Worm (Caenorhabditis elegans) whole organism, L4 larva: ENCODE data around the gene ZC449.4.

Experiments used
- D1046.2 ChIP-seq: fragments of 200-800 bp; sonication (Bioruptor generic); IDR thresholded peaks from 2 replicates; pipeline ENCODE4 v1.3.6; 2022; ENCODE audit warnings: missing genetic modification characterization, missing compliant biosample characterization
- F10B5.3 ChIP-seq: sonication (generic microtip); optimal IDR thresholded peaks from 2 replicates; lab custom pipeline; 2016; ENCODE audit warnings: mild to moderate bottlenecking, missing genetic modification characterization, missing compliant biosample characterization
- F26F4.8 ChIP-seq: fragments of 200-800 bp; sonication (Bioruptor generic); conservative IDR thresholded peaks from 2 replicates; pipeline ENCODE4 v1.3.6; 2022; ENCODE audit warnings: missing genetic modification characterization, missing compliant biosample characterization
- F37D6.2 ChIP-seq: sonication (generic microtip); optimal IDR thresholded peaks from 2 replicates; lab custom pipeline; 2016; ENCODE audit warnings: mild to moderate bottlenecking, missing genetic modification characterization, missing compliant biosample characterization
- F44E2.7 ChIP-seq: fragments of 200-800 bp; sonication (Bioruptor generic); IDR thresholded peaks from 2 replicates; pipeline ENCODE4 v2.1.2; 2022; ENCODE audit warnings: missing genetic modification characterization, missing compliant biosample characterization
- R02D3.7 ChIP-seq: fragments of 150-350 bp; sonication (generic microtip); optimal IDR thresholded peaks from 3 replicates; lab custom pipeline; 2014; ENCODE audit warnings: missing biosample characterization, missing genetic modification characterization
- Y105C5A.15 ChIP-seq: fragments of 200-800 bp; sonication (Bioruptor generic); IDR thresholded peaks from 2 replicates; pipeline ENCODE4 v1.3.6; 2022; ENCODE audit warnings: missing genetic modification characterization, missing compliant biosample characterization
- Y48G9A.11 ChIP-seq: fragments of 200-800 bp; sonication (Bioruptor generic); IDR thresholded peaks from 2 replicates; pipeline ENCODE4 v1.3.6; 2022; ENCODE audit warnings: missing genetic modification reagents, missing genetic modification characterization, missing compliant biosample characterization
- ZK337.2 ChIP-seq: fragments of 200-800 bp; sonication (Bioruptor generic); IDR thresholded peaks from 2 replicates; pipeline ENCODE4 v1.3.6; 2022; ENCODE audit warnings: missing genetic modification reagents, missing genetic modification characterization, missing compliant biosample characterization
- aly-2 ChIP-seq: sonication (generic microtip); optimal IDR thresholded peaks from 2 replicates; lab custom pipeline; 2018; ENCODE audit warnings: missing biosample characterization, missing genetic modification characterization
- arid-1 ChIP-seq: fragments of 200-800 bp; sonication (Bioruptor generic); conservative IDR thresholded peaks from 2 replicates; pipeline ENCODE4 v1.3.6; 2022; ENCODE audit warnings: missing genetic modification reagents, missing genetic modification characterization, missing compliant biosample characterization
- ceh-20 ChIP-seq: fragments of 200-800 bp; sonication (Bioruptor generic); IDR thresholded peaks from 2 replicates; pipeline ENCODE4 v1.3.6; 2022; ENCODE audit warnings: missing genetic modification reagents, missing genetic modification characterization, missing compliant biosample characterization
- ceh-62 ChIP-seq: sonication (generic microtip); optimal IDR thresholded peaks from 2 replicates; lab custom pipeline; 2017; ENCODE audit warnings: missing biosample characterization, missing genetic modification characterization
- ces-1 ChIP-seq: fragments of 150-350 bp; sonication (generic microtip); optimal IDR thresholded peaks from 4 replicates; lab custom pipeline; 2014; ENCODE audit warnings: missing biosample characterization, missing genetic modification reagents, missing genetic modification characterization
- cey-2 ChIP-seq: sonication (generic microtip); optimal IDR thresholded peaks from 3 replicates; lab custom pipeline; 2017; ENCODE audit warnings: missing genetic modification characterization, mild to moderate bottlenecking, missing compliant biosample characterization, antibody characterized with exemption, borderline replicate concordance; ENCODE audit not compliant: insufficient read depth
- dmd-6 ChIP-seq: fragments of 200-800 bp; sonication (Bioruptor generic); IDR thresholded peaks from 2 replicates; pipeline ENCODE4 v1.3.6; 2022; ENCODE audit warnings: missing genetic modification reagents, missing genetic modification characterization, missing compliant biosample characterization
- dmd-8 ChIP-seq: fragments of 200-800 bp; sonication (Bioruptor generic); IDR thresholded peaks from 2 replicates; pipeline ENCODE4 v1.3.6; 2022; ENCODE audit warnings: missing genetic modification characterization, missing compliant biosample characterization
- dve-1 ChIP-seq: sonication (generic microtip); optimal IDR thresholded peaks from 2 replicates; lab custom pipeline; 2017; ENCODE audit warnings: antibody characterized with exemption, mild to moderate bottlenecking, missing genetic modification characterization, missing compliant biosample characterization; ENCODE audit not compliant: insufficient read depth
- egl-27 ChIP-seq: sonication (generic microtip); optimal IDR thresholded peaks from 3 replicates; lab custom pipeline; 2017; ENCODE audit warnings: missing biosample characterization, missing genetic modification reagents, missing genetic modification characterization
- hif-1 ChIP-seq, 2 experiments: sonication (generic microtip); optimal IDR thresholded peaks; 2 replicates each; lab custom pipeline; 2016 to 2017; ENCODE audit warnings: missing compliant biosample characterization in 2 of 2, missing genetic modification characterization in 2 of 2, missing genetic modification reagents in 2 of 2, missing genotype in 2 of 2, mild to moderate bottlenecking in 1 of 2
- hlh-11 ChIP-seq: fragments of 200-800 bp; sonication (Bioruptor generic); optimal IDR thresholded peaks from 2 replicates; lab custom pipeline; 2018; ENCODE audit warnings: mild to moderate bottlenecking, missing genetic modification characterization, missing compliant biosample characterization
- jun-1 ChIP-seq: fragments of 150-350 bp; optimal IDR thresholded peaks from 2 replicates; lab custom pipeline; 2014; ENCODE audit warnings: missing biosample characterization, missing genetic modification reagents, missing genetic modification characterization
- lir-3 ChIP-seq: sonication (generic microtip); optimal IDR thresholded peaks from 2 replicates; lab custom pipeline; 2016; ENCODE audit warnings: mild to moderate bottlenecking, missing genetic modification characterization, missing compliant biosample characterization
- lsy-2 ChIP-seq, 2 experiments: fragments of 150-350 bp in 1 of 2; sonication (generic microtip) in 1 of 2; optimal IDR thresholded peaks; 2 replicates each; lab custom pipeline; 2014 to 2017; ENCODE audit warnings: missing biosample characterization in 2 of 2, missing genetic modification characterization in 2 of 2
- mep-1 ChIP-seq: fragments of 150-350 bp; sonication (generic microtip); optimal IDR thresholded peaks from 3 replicates; lab custom pipeline; 2014; ENCODE audit warnings: missing biosample characterization, missing genetic modification characterization
- mxl-3 ChIP-seq: fragments of 200-800 bp; sonication (Bioruptor generic); optimal IDR thresholded peaks from 2 replicates; lab custom pipeline; 2018; ENCODE audit warnings: mild to moderate bottlenecking, missing genetic modification characterization, missing compliant biosample characterization
- nhr-10 ChIP-seq: fragments of 150-350 bp; optimal IDR thresholded peaks from 2 replicates; lab custom pipeline; 2014; ENCODE audit warnings: missing biosample characterization, missing genetic modification characterization
- nhr-11 ChIP-seq: fragments of 150-350 bp; optimal IDR thresholded peaks from 2 replicates; lab custom pipeline; 2014; ENCODE audit warnings: missing biosample characterization, missing genetic modification characterization
- nhr-111 ChIP-seq: fragments of 200-800 bp; sonication (Bioruptor generic); optimal IDR thresholded peaks from 2 replicates; lab custom pipeline; 2018; ENCODE audit warnings: mild to moderate bottlenecking, missing genetic modification characterization, missing compliant biosample characterization
- nhr-237 ChIP-seq: sonication (generic microtip); optimal IDR thresholded peaks from 2 replicates; lab custom pipeline; 2017; ENCODE audit warnings: missing biosample characterization, missing genetic modification characterization
- nhr-25 ChIP-seq: sonication (generic microtip); optimal IDR thresholded peaks from 2 replicates; lab custom pipeline; 2017; ENCODE audit warnings: missing genetic modification characterization, mild to moderate bottlenecking, missing compliant biosample characterization, antibody characterized with exemption, moderate library complexity, borderline replicate concordance; ENCODE audit not compliant: insufficient read depth
- nhr-28 ChIP-seq: fragments of 150-350 bp; optimal IDR thresholded peaks from 2 replicates; lab custom pipeline; 2014; ENCODE audit warnings: missing biosample characterization, missing genetic modification characterization
- nhr-41 ChIP-seq: fragments of 200-800 bp; sonication (Bioruptor generic); IDR thresholded peaks from 2 replicates; pipeline ENCODE4 v1.3.6; 2022; ENCODE audit warnings: missing genetic modification reagents, missing genetic modification characterization, missing compliant biosample characterization
- nhr-48 ChIP-seq: sonication (generic microtip); optimal IDR thresholded peaks from 2 replicates; lab custom pipeline; 2016; ENCODE audit warnings: mild to moderate bottlenecking, missing genetic modification characterization, missing compliant biosample characterization
- nhr-77 ChIP-seq: fragments of 150-350 bp; optimal IDR thresholded peaks from 2 replicates; lab custom pipeline; 2014; ENCODE audit warnings: missing biosample characterization, missing genetic modification characterization
- pha-4 ChIP-seq, 2 experiments: fragments of 150-350 bp in 1 of 2; fragments of 200-800 bp in 1 of 2; sonication (Bioruptor generic) in 1 of 2; IDR thresholded peaks in 1 of 2; optimal IDR thresholded peaks in 1 of 2; 2 replicates each; pipeline versions ENCODE4 v1.3.6 to Lab custom; 2014 to 2022; ENCODE audit warnings: missing genetic modification characterization in 2 of 2, missing genetic modification reagents in 2 of 2, missing biosample characterization in 1 of 2, missing compliant biosample characterization in 1 of 2
- pqm-1 ChIP-seq: sonication (generic microtip); optimal IDR thresholded peaks from 2 replicates; lab custom pipeline; 2017; ENCODE audit warnings: missing biosample characterization, missing genetic modification characterization
- saeg-2 ChIP-seq: fragments of 200-800 bp; sonication (Bioruptor generic); IDR thresholded peaks from 2 replicates; pipeline ENCODE4 v1.3.6; 2022; ENCODE audit warnings: missing genetic modification reagents, missing genetic modification characterization, missing compliant biosample characterization
- sdz-12 ChIP-seq: fragments of 200-800 bp; sonication (Bioruptor generic); optimal IDR thresholded peaks from 2 replicates; lab custom pipeline; 2018; ENCODE audit warnings: mild to moderate bottlenecking, missing genetic modification characterization, missing compliant biosample characterization
- snpc-1.2 ChIP-seq: fragments of 200-800 bp; sonication (Bioruptor generic); IDR thresholded peaks from 2 replicates; pipeline ENCODE4 v1.3.6; 2022; ENCODE audit warnings: missing genetic modification reagents, missing genetic modification characterization, missing compliant biosample characterization
- spr-1 ChIP-seq: sonication (generic microtip); optimal IDR thresholded peaks from 2 replicates; lab custom pipeline; 2016; ENCODE audit warnings: mild to moderate bottlenecking, missing genetic modification characterization, missing compliant biosample characterization
- spr-3 ChIP-seq: fragments of 200-800 bp; sonication (Bioruptor generic); optimal IDR thresholded peaks from 2 replicates; lab custom pipeline; 2018; ENCODE audit warnings: mild to moderate bottlenecking, missing genetic modification characterization, missing compliant biosample characterization
- unc-130 ChIP-seq: sonication (generic microtip); optimal IDR thresholded peaks from 2 replicates; lab custom pipeline; 2016; ENCODE audit warnings: missing genetic modification reagents, missing genetic modification characterization, missing compliant biosample characterization
- unc-39 ChIP-seq: sonication (generic microtip); optimal IDR thresholded peaks from 2 replicates; lab custom pipeline; 2017; ENCODE audit warnings: missing biosample characterization, missing genetic modification characterization
- vab-7 ChIP-seq: fragments of 200-800 bp; sonication (Bioruptor generic); IDR thresholded peaks from 2 replicates; pipeline ENCODE4 v1.3.6; 2022; ENCODE audit warnings: missing genetic modification reagents, missing genetic modification characterization, missing compliant biosample characterization
- zag-1 ChIP-seq: fragments of 150-350 bp; optimal IDR thresholded peaks from 2 replicates; lab custom pipeline; 2014; ENCODE audit warnings: missing biosample characterization, missing genetic modification characterization
- zfp-2 ChIP-seq: sonication (generic microtip); optimal IDR thresholded peaks from 2 replicates; lab custom pipeline; 2016; ENCODE audit warnings: mild to moderate bottlenecking, missing genetic modification characterization, missing compliant biosample characterization
- zip-11 ChIP-seq: fragments of 200-800 bp; sonication (Bioruptor generic); IDR thresholded peaks from 2 replicates; pipeline ENCODE4 v1.3.6; 2022; ENCODE audit warnings: missing genetic modification characterization, missing compliant biosample characterization
- zip-2 ChIP-seq: fragments of 150-350 bp; optimal IDR thresholded peaks from 2 replicates; lab custom pipeline; 2014; ENCODE audit warnings: missing biosample characterization, missing genetic modification characterization
- ztf-7 ChIP-seq: fragments of 150-350 bp; optimal IDR thresholded peaks from 2 replicates; lab custom pipeline; 2014; ENCODE audit warnings: missing biosample characterization, missing genetic modification characterization

ZC449.4 gene

ce11 chrX:5022682-5023081, 11.1 kb downstream of the ZC449.4 start (continued):
- TF ChIP-seq lir-3 (tag; lab: Kevin White, UChicago) (no peak), Y48G9A.11 (GFP tag; lab: Robert Waterston, UW) (no peak; the same call in 1 of the 2 replicates), lsy-2 (tag; optimal IDR thresholded peaks at IDR 0.05; lab: Kevin White, UChicago) (peak in 1 of 2 experiments; percentile 59), aly-2 (no peak), sdz-12 (GFP tag; lab: Kevin White, UChicago) (peak; percentile 55), arid-1 (GFP tag; lab: Robert Waterston, UW) (peak; percentile 89), F26F4.8 (GFP tag; lab: Robert Waterston, UW) (peak; percentile 58; the same call in 1 of the 2 replicates), nhr-25 (tag; lab: Kevin White, UChicago) (no peak), dve-1 (tag; lab: Kevin White, UChicago) (peak; percentile 79), zag-1 (tag; lab: Kevin White, UChicago) (no peak), ceh-20 (GFP tag; lab: Robert Waterston, UW) (peak; percentile 72; the same call in 1 of the 2 replicates), cey-2 (tag; lab: Kevin White, UChicago) (no peak), nhr-48 (tag; lab: Kevin White, UChicago) (peak; percentile 24), F37D6.2 (tag; lab: Kevin White, UChicago) (peak; percentile 35), nhr-237 (tag; lab: Kevin White, UChicago) (no peak), zfp-2 (no peak), unc-130 (GFP tag; lab: Kevin White, UChicago) (no peak), hif-1 (tag; optimal IDR thresholded peaks at IDR 0.05; lab: Kevin White, UChicago) (peak in 1 of 2 experiments; percentile 36), snpc-1.2 (GFP tag; lab: Robert Waterston, UW) (peak; percentile 87), pqm-1 (tag; lab: Kevin White, UChicago) (no peak), nhr-41 (GFP tag; lab: Robert Waterston, UW) (0 out of 2 replicates have a peak, but pooled peaks have one; percentile 51), jun-1 (tag; lab: Kevin White, UChicago) (no peak), D1046.2 (GFP tag; lab: Robert Waterston, UW) (no peak), Y105C5A.15 (GFP tag; lab: Robert Waterston, UW) (0 out of 2 replicates have a peak, but pooled peaks have one; percentile 49), zip-11 (GFP tag; lab: Robert Waterston, UW) (no peak), dmd-8 (GFP tag; lab: Robert Waterston, UW) (peak; percentile 86), ztf-7 (tag; lab: Kevin White, UChicago) (peak; percentile 52), hlh-11 (tag; lab: Kevin White, UChicago) (peak; percentile 55), zip-2 (tag; lab: Kevin White, UChicago) (peak; percentile 67), nhr-10 (tag; lab: Kevin White, UChicago) (no peak), saeg-2 (peak; percentile 68; the same call in 1 of the 2 replicates), nhr-77 (tag; lab: Kevin White, UChicago) (peak; percentile 33), R02D3.7 (tag; lab: Kevin White, UChicago) (no peak), ceh-62 (tag; lab: Kevin White, UChicago) (no peak), ces-1 (GFP tag; lab: Kevin White, UChicago) (no peak), mep-1 (tag; lab: Kevin White, UChicago) (peak; percentile 78), F44E2.7 (GFP tag; lab: Robert Waterston, UW) (no peak; the same call in 1 of the 2 replicates), nhr-11 (tag; lab: Kevin White, UChicago) (peak; percentile 56), vab-7 (GFP tag; lab: Robert Waterston, UW) (peak; percentile 80), nhr-111 (GFP tag; lab: Kevin White, UChicago) (no peak), F10B5.3 (tag; lab: Kevin White, UChicago) (peak; percentile 19), mxl-3 (peak; percentile 54), nhr-28 (no peak), egl-27 (tag; lab: Kevin White, UChicago) (no peak), pha-4 (GFP tag; IDR thresholded peaks at IDR 0.05; lab: Robert Waterston, UW) (peak; percentile 83), pha-4 (tag; optimal IDR thresholded peaks at IDR 0.05; lab: Kevin White, UChicago) (no peak), spr-1 (tag; lab: Kevin White, UChicago) (peak; percentile 17), spr-3 (GFP tag; lab: Kevin White, UChicago) (no peak), unc-39 (tag; lab: Kevin White, UChicago) (no peak), ZK337.2 (peak; percentile 61), dmd-6 (GFP tag; lab: Robert Waterston, UW) (peak; percentile 65)
